Worm (Caenorhabditis elegans): Measurements from ENCODE around the gene srbc-12.
"Not testable (repeated sequence)": the region's sequence is repeated elsewhere in the genome, so short reads cannot be mapped to it uniquely, and the experiment has no call there.

ce11 chrV:822922-823321 is 26.7 kb upstream of the srbc-12 start, which contains the start of gene srx-31:
- not testable (repeated sequence) for TF ChIP-seq cebp-1 (GFP tag; IDR thresholded peaks at IDR 0.05); cebp-1 (tag; optimal IDR thresholded peaks at IDR 0.05); ama-1 (optimal IDR thresholded peaks at IDR 0.05); ama-1 (GFP tag; optimal IDR thresholded peaks at IDR 0.05); nhr-120 (GFP tag; IDR thresholded peaks at IDR 0.05); unc-62 (GFP tag; optimal IDR thresholded peaks at IDR 0.05); sea-2 (GFP tag; IDR thresholded peaks at IDR 0.05); atf-7 (tag; optimal IDR thresholded peaks at IDR 0.05); dpl-1 (GFP tag; optimal IDR thresholded peaks at IDR 0.05)

Measured in whole organism, young adult.